Worm (Caenorhabditis elegans): ENCODE results near the gene srxa-9.

Gene srxa-9

DNA sequence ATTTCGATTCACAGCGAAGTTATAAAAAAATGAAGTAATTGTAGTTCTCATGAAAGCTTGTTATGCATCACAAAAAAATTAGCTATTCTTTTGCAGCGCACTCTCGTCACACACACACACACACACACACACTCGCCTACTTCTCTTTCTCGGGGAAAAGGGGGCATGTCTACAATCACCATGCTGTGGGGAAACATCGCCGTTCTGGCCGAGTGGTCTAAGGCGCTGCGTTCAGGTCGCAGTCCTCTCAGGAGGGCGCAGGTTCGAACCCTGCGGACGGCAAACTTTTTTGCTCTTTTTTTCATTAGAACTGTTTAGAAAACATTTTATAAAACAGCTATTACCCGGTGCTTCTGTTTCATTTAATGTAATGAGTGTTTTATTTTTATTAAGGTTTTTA is 5.0 kb upstream of the srxa-9 start (continued):
- TF ChIP-seq unc-130 (tag; optimal IDR thresholded peaks at IDR 0.05) (no peak), nhr-84 (tag; optimal IDR thresholded peaks at IDR 0.05) (no peak), ztf-4 (tag; optimal IDR thresholded peaks at IDR 0.05) (no peak), aly-2 (tag; optimal IDR thresholded peaks at IDR 0.05) (no peak)

DNA sequence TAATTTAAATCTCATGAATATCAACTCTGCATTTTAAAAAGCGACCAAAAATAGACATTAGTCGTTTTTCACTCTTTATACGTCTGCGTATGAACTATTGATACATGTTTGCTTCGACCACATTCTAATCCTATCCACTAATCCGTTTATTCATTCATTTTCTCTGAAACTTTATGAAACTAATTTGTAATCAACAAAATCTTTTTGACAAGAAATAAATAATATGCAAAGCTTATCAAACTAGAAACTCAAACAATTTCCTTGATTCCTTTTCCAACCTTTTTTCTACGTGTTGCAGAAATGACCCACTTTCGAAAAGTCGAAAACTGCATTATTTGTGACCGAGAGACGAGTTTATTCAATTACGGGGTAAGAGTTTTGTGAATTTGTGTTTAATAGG is 4.5 kb upstream of the srxa-9 start, which contains the start of gene nhr-255:
TSS of gene nhr-255 (plus strand) at position 301 of the 400 bp plus-strand sequence.
- peak; percentile 37 for TF ChIP-seq dsc-1 (tag; optimal IDR thresholded peaks at IDR 0.05)
- no peak for TF ChIP-seq ztf-11 (tag; optimal IDR thresholded peaks at IDR 0.05)

- TF ChIP-seq zag-1 (tag; optimal IDR thresholded peaks at IDR 0.05): no peak
- peak; percentile 59 for TF ChIP-seq blmp-1 (tag; optimal IDR thresholded peaks at IDR 0.05)
- TF ChIP-seq sox-4 (tag; optimal IDR thresholded peaks at IDR 0.05): no peak
- TF ChIP-seq lin-15B (tag; optimal IDR thresholded peaks at IDR 0.05): peak; percentile 27
- no peak for TF ChIP-seq mdl-1 (tag; optimal IDR thresholded peaks at IDR 0.05)
Measured at ce11 chrX:15747814-15748213, 1.0 kb downstream of the srxa-9 start.

- TF ChIP-seq C04F5.9 (tag; optimal IDR thresholded peaks at IDR 0.05): no peak
- no peak for TF ChIP-seq nhr-90 (tag; optimal IDR thresholded peaks at IDR 0.05; ENCODE audit: poor library complexity)
- TF ChIP-seq tbx-2 (tag; optimal IDR thresholded peaks at IDR 0.05): no peak
Measured at ce11 chrX:15751245-15751644, 4.4 kb downstream of the srxa-9 start.

DNA sequence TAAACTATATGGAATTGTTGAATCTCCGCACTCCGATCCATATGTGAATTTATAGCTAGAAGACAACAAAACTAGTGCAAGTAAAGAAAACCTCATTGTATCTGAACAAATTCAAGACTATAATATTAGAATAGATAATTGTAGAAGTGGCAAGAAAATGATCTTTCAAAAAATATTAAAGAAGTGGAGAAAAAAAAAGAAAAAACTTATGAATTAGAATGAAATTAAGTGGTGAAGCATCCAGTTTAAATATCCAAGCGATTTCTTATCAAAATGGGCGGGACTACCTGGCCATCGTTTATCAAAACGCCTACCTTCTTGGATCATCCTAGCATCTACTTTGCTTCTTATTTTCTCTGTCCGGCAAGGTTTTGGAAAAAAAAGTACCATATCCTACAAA is 10.4 kb downstream of the srxa-9 start, which contains the start of gene wrt-4:
TSS of gene wrt-4 (minus strand) at position 101 of the 400 bp plus-strand sequence.
- TF ChIP-seq ceh-88 (GFP tag; IDR thresholded peaks at IDR 0.05) (no peak), aly-2 (tag; optimal IDR thresholded peaks at IDR 0.05) (no peak), Y116A8C.19 (tag; optimal IDR thresholded peaks at IDR 0.05; ENCODE audit: borderline replicate concordance) (no peak), blmp-1 (tag; optimal IDR thresholded peaks at IDR 0.05) (no peak), nhr-237 (tag; optimal IDR thresholded peaks at IDR 0.05) (no peak), F16B12.6 (tag; optimal IDR thresholded peaks at IDR 0.05) (no peak), sptf-1 (tag; optimal IDR thresholded peaks at IDR 0.05) (no peak), fkh-4 (tag; optimal IDR thresholded peaks at IDR 0.05; ENCODE audit: borderline replicate concordance) (no peak), nhr-71 (tag; optimal IDR thresholded peaks at IDR 0.05) (no peak), ztf-4 (tag; optimal IDR thresholded peaks at IDR 0.05) (no peak), alr-1 (tag; optimal IDR thresholded peaks at IDR 0.05; ENCODE audit: borderline replicate concordance) (no peak), unc-62 (GFP tag; optimal IDR thresholded peaks at IDR 0.05) (no peak), efl-1 (optimal IDR thresholded peaks at IDR 0.05) (no peak), efl-1 (GFP tag; optimal IDR thresholded peaks at IDR 0.05 in 1 of 2) (no peak), hlh-17 (GFP tag; optimal IDR thresholded peaks at IDR 0.05; ENCODE audit: borderline replicate concordance) (no peak), pag-3 (tag; optimal IDR thresholded peaks at IDR 0.05; ENCODE audit: borderline replicate concordance, insufficient read depth) (no peak), nhr-47 (tag; optimal IDR thresholded peaks at IDR 0.05) (no peak), nhr-19 (GFP tag; conservative IDR thresholded peaks at IDR 0.05) (no peak)

DNA sequence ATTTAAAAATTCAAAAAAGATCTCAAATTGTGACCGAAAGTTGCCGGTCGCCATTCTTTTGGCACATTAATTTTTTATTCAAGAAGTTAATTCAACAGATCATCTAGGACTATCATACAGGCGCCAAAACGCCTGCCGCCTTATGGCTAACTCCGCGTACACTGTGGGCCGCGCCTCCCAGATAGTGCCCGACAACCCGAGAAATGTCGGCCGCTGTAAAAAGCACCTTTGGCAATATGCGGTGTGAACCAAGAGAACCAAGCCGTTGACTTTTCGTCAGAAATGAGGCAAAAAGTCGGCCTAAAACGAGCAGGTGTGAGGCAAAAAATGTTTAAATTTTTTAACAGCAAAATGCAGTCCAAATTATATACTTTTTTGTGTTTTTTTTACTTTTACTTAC is 12.4 kb downstream of the srxa-9 start:
- no peak for TF ChIP-seq elt-2 (tag; optimal IDR thresholded peaks at IDR 0.05)
- TF ChIP-seq fkh-8 (tag; optimal IDR thresholded peaks at IDR 0.05): no peak
- TF ChIP-seq snpc-4 (tag; optimal IDR thresholded peaks at IDR 0.05): peak; percentile 25
- TF ChIP-seq grh-1 (GFP tag; IDR thresholded peaks at IDR 0.05): no peak
- no peak for TF ChIP-seq nhr-85 (tag)
- TF ChIP-seq mdl-1 (tag; optimal IDR thresholded peaks at IDR 0.05): no peak
- TF ChIP-seq ceh-90 (tag; optimal IDR thresholded peaks at IDR 0.05): no peak

All from whole organism, L1 larva.